Fruit fly (Drosophila melanogaster) whole organism, prepupa: Measurements from ENCODE around the gene CG7168.

ENCODE experiments used
- Blimp-1 ChIP-seq: fragments of 200-800 bp; sonication (Bioruptor generic); optimal IDR thresholded peaks from 3 replicates; lab custom pipeline; 2017; ENCODE audit warnings: missing biosample characterization, missing genetic modification characterization, mild to moderate bottlenecking, moderate library complexity, missing genetic modification reagents
- CG10669 ChIP-seq: fragments of 200-800 bp; sonication (Bioruptor generic); optimal IDR thresholded peaks from 3 replicates; lab custom pipeline; 2018; ENCODE audit warnings: missing biosample characterization, mild to moderate bottlenecking, missing genetic modification characterization, moderate library complexity
- CG11294 ChIP-seq: fragments of 200-800 bp; sonication (Bioruptor generic); IDR thresholded peaks from 2 replicates; pipeline ENCODE4 v1.3.6; 2022; ENCODE audit warnings: missing biosample characterization, missing genetic modification characterization
- CG11902 ChIP-seq: fragments of 200-800 bp; sonication (Bioruptor generic); optimal IDR thresholded peaks from 3 replicates; lab custom pipeline; 2016; ENCODE audit warnings: missing biosample characterization, missing genetic modification characterization
- CG1621 ChIP-seq: fragments of 200-800 bp; sonication (Bioruptor generic); optimal IDR thresholded peaks from 3 replicates; lab custom pipeline; 2018; ENCODE audit warnings: missing biosample characterization, mild to moderate bottlenecking, missing genetic modification characterization
- CG3032 ChIP-seq: fragments of 200-800 bp; optimal IDR thresholded peaks from 2 replicates; lab custom pipeline; 2019; ENCODE audit warnings: missing biosample characterization, mild to moderate bottlenecking, missing genetic modification characterization, moderate library complexity
- CG31627 ChIP-seq: fragments of 200-800 bp; sonication (Bioruptor generic); optimal IDR thresholded peaks from 3 replicates; lab custom pipeline; 2016; ENCODE audit warnings: missing biosample characterization, missing genetic modification characterization
- CG32006 ChIP-seq: fragments of 200-800 bp; sonication (Bioruptor generic); optimal IDR thresholded peaks from 3 replicates; lab custom pipeline; 2017; ENCODE audit warnings: missing biosample characterization, mild to moderate bottlenecking, missing genetic modification characterization
- CG3919 ChIP-seq: fragments of 200-800 bp; sonication (Bioruptor generic); optimal IDR thresholded peaks from 3 replicates; lab custom pipeline; 2016; ENCODE audit warnings: missing biosample characterization, missing genetic modification characterization
- CG6163 ChIP-seq: fragments of 200-800 bp; sonication (Bioruptor generic); IDR thresholded peaks from 3 replicates; pipeline ENCODE4 v1.3.6; 2022; ENCODE audit warnings: missing biosample characterization, missing genetic modification characterization
- CG6276 ChIP-seq: fragments of 200-800 bp; sonication (Bioruptor generic); optimal IDR thresholded peaks from 2 replicates; lab custom pipeline; 2017; ENCODE audit warnings: missing biosample characterization, mild to moderate bottlenecking, missing genetic modification characterization
- CG6792 ChIP-seq: fragments of 200-800 bp; sonication (Bioruptor generic); optimal IDR thresholded peaks from 3 replicates; lab custom pipeline; 2016; ENCODE audit warnings: missing biosample characterization, missing genetic modification characterization
- CG8632 ChIP-seq: fragments of 200-800 bp; sonication (Bioruptor generic); optimal IDR thresholded peaks from 3 replicates; lab custom pipeline; 2016; ENCODE audit warnings: missing biosample characterization, missing genetic modification characterization
- CG9139 ChIP-seq: fragments of 200-800 bp; sonication (Bioruptor generic); optimal IDR thresholded peaks from 3 replicates; lab custom pipeline; 2017; ENCODE audit warnings: missing biosample characterization, mild to moderate bottlenecking, missing genetic modification characterization
- Eip75B ChIP-seq: fragments of 200-800 bp; sonication (Bioruptor generic); optimal IDR thresholded peaks from 3 replicates; lab custom pipeline; 2016; ENCODE audit warnings: missing biosample characterization, missing genetic modification characterization
- Eip93F ChIP-seq: fragments of 200-800 bp; sonication (Bioruptor generic); optimal IDR thresholded peaks from 2 replicates; lab custom pipeline; 2016; ENCODE audit warnings: missing biosample characterization, mild to moderate bottlenecking, missing genetic modification characterization
- Ets21C ChIP-seq: fragments of 200-800 bp; sonication (Bioruptor generic); optimal IDR thresholded peaks from 3 replicates; lab custom pipeline; 2016; ENCODE audit warnings: missing biosample characterization, missing genetic modification characterization
- Hr39 ChIP-seq: fragments of 200-800 bp; sonication (Bioruptor generic); optimal IDR thresholded peaks from 2 replicates; lab custom pipeline; 2016; ENCODE audit warnings: missing biosample characterization, missing genetic modification characterization
- Hr4 ChIP-seq: fragments of 200-800 bp; sonication (Bioruptor generic); optimal IDR thresholded peaks from 3 replicates; lab custom pipeline; 2016; ENCODE audit warnings: missing biosample characterization, missing genetic modification characterization
- Met ChIP-seq: fragments of 200-800 bp; sonication (Bioruptor generic); optimal IDR thresholded peaks from 3 replicates; lab custom pipeline; 2016; ENCODE audit warnings: missing biosample characterization, missing genetic modification characterization
- OdsH ChIP-seq: fragments of 200-800 bp; sonication (Bioruptor generic); optimal IDR thresholded peaks from 3 replicates; lab custom pipeline; 2016; ENCODE audit warnings: missing biosample characterization, missing genetic modification characterization
- Sox14 ChIP-seq: fragments of 200-800 bp; sonication (Bioruptor generic); optimal IDR thresholded peaks from 3 replicates; lab custom pipeline; 2016; ENCODE audit warnings: missing biosample characterization, missing genetic modification characterization
- Sox15 ChIP-seq: fragments of 200-800 bp; sonication (Bioruptor generic); optimal IDR thresholded peaks from 3 replicates; lab custom pipeline; 2016; ENCODE audit warnings: missing biosample characterization, missing genetic modification characterization
- acj6 ChIP-seq: fragments of 200-800 bp; sonication (Bioruptor generic); optimal IDR thresholded peaks from 3 replicates; lab custom pipeline; 2016; ENCODE audit warnings: missing biosample characterization, missing genetic modification characterization
- cyc ChIP-seq: fragments of 200-800 bp; sonication (Bioruptor generic); optimal IDR thresholded peaks from 3 replicates; lab custom pipeline; 2016; ENCODE audit warnings: missing biosample characterization, missing genetic modification characterization
- dsx ChIP-seq: fragments of 200-800 bp; optimal IDR thresholded peaks from 3 replicates; lab custom pipeline; 2019; ENCODE audit warnings: missing biosample characterization, mild to moderate bottlenecking, missing genetic modification characterization, moderate library complexity; ENCODE audit not compliant: poor library complexity, severe bottlenecking
- eg ChIP-seq: fragments of 200-800 bp; sonication (Bioruptor generic); IDR thresholded peaks from 3 replicates; pipeline ENCODE4 v1.3.6; 2022; ENCODE audit warnings: missing biosample characterization, missing genetic modification characterization
- esn ChIP-seq: fragments of 200-800 bp; sonication (Bioruptor generic); optimal IDR thresholded peaks from 2 replicates; lab custom pipeline; 2016; ENCODE audit warnings: missing biosample characterization, mild to moderate bottlenecking, missing genetic modification characterization, moderate library complexity
- fd59A ChIP-seq: fragments of 200-800 bp; sonication (Bioruptor generic); optimal IDR thresholded peaks from 2 replicates; lab custom pipeline; 2017; ENCODE audit warnings: missing biosample characterization, mild to moderate bottlenecking, missing genetic modification characterization, missing genetic modification reagents
- lz ChIP-seq: fragments of 200-800 bp; sonication (Bioruptor generic); optimal IDR thresholded peaks from 3 replicates; lab custom pipeline; 2016; ENCODE audit warnings: missing biosample characterization, missing genetic modification characterization
- pdm3 ChIP-seq: fragments of 200-800 bp; sonication (Bioruptor generic); optimal IDR thresholded peaks from 3 replicates; lab custom pipeline; 2016; ENCODE audit warnings: missing biosample characterization, missing genetic modification characterization
- salr ChIP-seq, 2 experiments: fragments of 200-800 bp; sonication (Bioruptor generic); optimal IDR thresholded peaks; 3 replicates each; lab custom pipeline; 2016 to 2018; ENCODE audit warnings: missing biosample characterization in 2 of 2, missing genetic modification characterization in 2 of 2, mild to moderate bottlenecking in 1 of 2
- ss ChIP-seq, 2 experiments: fragments of 200-800 bp; sonication (Bioruptor generic); optimal IDR thresholded peaks; 2 replicates in 1 of 2; 3 replicates in 1 of 2; lab custom pipeline; 2017 to 2018; ENCODE audit warnings: mild to moderate bottlenecking in 2 of 2, missing biosample characterization in 2 of 2, missing genetic modification characterization in 2 of 2, moderate library complexity in 1 of 2
- svp ChIP-seq: fragments of 200-800 bp; sonication (Bioruptor generic); peaks from one replicate; lab custom pipeline; 2016; ENCODE audit warnings: missing biosample characterization, missing genetic modification characterization
- topi ChIP-seq: fragments of 200-800 bp; sonication (Bioruptor generic); optimal IDR thresholded peaks from 3 replicates; lab custom pipeline; 2016; ENCODE audit warnings: missing biosample characterization, missing genetic modification characterization

The CG7168 gene

DNA sequence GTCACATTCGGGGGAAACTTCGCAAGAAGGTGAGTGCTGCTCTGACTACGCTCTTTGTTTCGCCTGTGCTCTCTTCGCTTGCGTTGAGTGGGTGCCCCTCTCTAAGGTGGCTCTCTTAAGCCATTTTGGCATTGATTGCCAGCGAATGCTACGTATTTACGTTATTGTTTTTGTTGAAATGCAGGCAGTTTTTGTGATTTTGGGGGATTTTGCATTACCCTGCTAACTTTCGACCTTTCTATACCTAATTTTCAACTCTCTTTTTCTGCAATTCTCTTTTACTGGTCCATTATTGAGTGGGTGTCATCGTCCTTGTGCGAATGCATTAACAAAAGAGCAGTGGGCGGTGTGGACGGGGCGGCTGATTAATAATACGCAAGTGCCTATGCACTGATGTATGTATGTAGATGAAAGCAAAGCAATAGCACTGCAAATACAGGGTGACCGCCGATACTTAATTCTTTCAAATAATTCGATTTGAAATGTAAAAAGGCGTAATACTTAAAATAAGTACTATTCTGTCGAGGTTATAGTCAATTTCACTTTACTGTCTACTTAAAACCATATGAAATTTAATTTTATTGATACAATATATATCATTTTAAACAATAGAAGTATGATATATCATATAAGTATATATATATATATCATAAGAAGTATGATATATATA is 49.4 kb upstream of the CG7168 start (continued):
- TF ChIP-seq Eip75B (GFP tag; lab: Kevin White, UChicago) (no peak), CG6163 (peak; percentile 48), CG10669 (no peak), svp (GFP tag; lab: Kevin White, UChicago) (no peak), Hr39 (GFP tag; lab: Kevin White, UChicago) (no peak), dsx (no peak), CG31627 (no peak), ss (GFP tag; optimal IDR thresholded peaks at IDR 0.05; lab: Kevin White, UChicago) (peak in 1 of 2 experiments; percentile 27), CG8632 (GFP tag; lab: Kevin White, UChicago) (peak; percentile 11), pdm3 (GFP tag; lab: Kevin White, UChicago) (no peak), CG6276 (GFP tag; lab: Kevin White, UChicago) (no peak), cyc (GFP tag; lab: Kevin White, UChicago) (no peak), Sox14 (GFP tag; lab: Kevin White, UChicago) (peak; percentile 33), topi (GFP tag; lab: Kevin White, UChicago) (no peak), eg (GFP tag; lab: Robert Waterston, UW) (peak; percentile 69; the same call in 2 of the 3 replicates)

dm6 chr3R:18274328-18275098 is 48.6 kb upstream of the CG7168 start, which contains the start of the genes Vps39 and eIF1A:
TSS of gene Vps39 (minus strand) at chr3R:18274446.
TSS of gene eIF1A (plus strand) at chr3R:18274665.
- TF ChIP-seq Eip93F (GFP tag; lab: Kevin White, UChicago) (peak; percentile 42), CG31627 (peak; percentile 17), lz (GFP tag; lab: Kevin White, UChicago) (peak; percentile 36), CG3032 (tag; lab: Kevin White, UChicago) (no peak), cyc (GFP tag; lab: Kevin White, UChicago) (peak; percentile 32), CG6163 (0 out of 3 replicates have a peak, but pooled peaks have one; percentile 10), Sox14 (GFP tag; lab: Kevin White, UChicago) (peak; percentile 17), Sox15 (GFP tag; lab: Kevin White, UChicago) (no peak), Blimp-1 (GFP tag; lab: Kevin White, UChicago) (no peak), esn (peak; percentile 29), eg (GFP tag; lab: Robert Waterston, UW) (no peak), Hr4 (GFP tag; lab: Kevin White, UChicago) (peak; percentile 42), acj6 (GFP tag; lab: Kevin White, UChicago) (peak; percentile 30)
- TF ChIP-seq, all 60 proteins: peak for 9

- TF ChIP-seq Ets21C, result no peak
- no peak for TF ChIP-seq CG6276 (GFP tag; lab: Kevin White, UChicago)
- TF ChIP-seq CG6163, result no peak
- no peak for TF ChIP-seq Met (GFP tag; lab: Kevin White, UChicago)
- TF ChIP-seq CG11902 (GFP tag; lab: Kevin White, UChicago), result no peak
- no peak for TF ChIP-seq Sox14 (GFP tag; lab: Kevin White, UChicago)
- no peak for TF ChIP-seq CG3919 (GFP tag; lab: Kevin White, UChicago)
- TF ChIP-seq salr (GFP tag; optimal IDR thresholded peaks at IDR 0.05; lab: Kevin White, UChicago), result no peak
- TF ChIP-seq CG9139 (GFP tag; lab: Kevin White, UChicago), result no peak
- no peak for TF ChIP-seq CG11294
- TF ChIP-seq fd59A (GFP tag; lab: Kevin White, UChicago), result no peak
- no peak for TF ChIP-seq dsx
- TF ChIP-seq CG6792, result no peak
- no peak for TF ChIP-seq OdsH (GFP tag; lab: Kevin White, UChicago)
- TF ChIP-seq CG1621, result no peak
- no peak for TF ChIP-seq Sox15 (GFP tag; lab: Kevin White, UChicago)
- no peak for TF ChIP-seq Eip75B (GFP tag; lab: Kevin White, UChicago)
- TF ChIP-seq CG32006 (GFP tag; lab: Kevin White, UChicago), result no peak
Measured at dm6 chr3R:18269744-18270348, 44.0 kb upstream of the CG7168 start.
